Worm (Caenorhabditis elegans) whole organism, L3 larva: ENCODE data around the gene ZK945.7.

ENCODE experiments used
- ama-1 ChIP-seq: fragments of 150-350 bp; optimal IDR thresholded peaks from 2 replicates; lab custom pipeline; 2018
- ceh-28 ChIP-seq: fragments of 150-350 bp; optimal IDR thresholded peaks from 2 replicates; lab custom pipeline; 2014; ENCODE audit warnings: missing biosample characterization, missing genetic modification reagents, missing genetic modification characterization
- egl-27 ChIP-seq: sonication (generic microtip); optimal IDR thresholded peaks from 4 replicates; lab custom pipeline; 2017; ENCODE audit warnings: missing biosample characterization, missing genetic modification reagents, missing genetic modification characterization
- elt-3 ChIP-seq, 3 experiments: fragments of 150-350 bp in 1 of 3; sonication (generic microtip) in 2 of 3; optimal IDR thresholded peaks; 2 replicates in 2 of 3; 4 replicates in 1 of 3; lab custom pipeline; 2014 to 2017; ENCODE audit warnings: missing biosample characterization in 3 of 3, missing genetic modification characterization in 3 of 3
- mdl-1 ChIP-seq: fragments of 150-350 bp; optimal IDR thresholded peaks from 2 replicates; lab custom pipeline; 2014; ENCODE audit warnings: missing biosample characterization, missing genetic modification characterization
- nhr-28 ChIP-seq: fragments of 150-350 bp; optimal IDR thresholded peaks from 2 replicates; lab custom pipeline; 2014; ENCODE audit warnings: missing biosample characterization, missing genetic modification characterization
- nhr-77 ChIP-seq: fragments of 150-350 bp; optimal IDR thresholded peaks from 2 replicates; lab custom pipeline; 2014; ENCODE audit warnings: missing biosample characterization, missing genetic modification characterization
- unc-62 ChIP-seq: fragments of 150-350 bp; sonication (generic microtip); optimal IDR thresholded peaks from 4 replicates; lab custom pipeline; 2014; ENCODE audit warnings: missing biosample characterization, missing genetic modification reagents, missing genetic modification characterization
- ztf-11 ChIP-seq: fragments of 150-350 bp; optimal IDR thresholded peaks from 2 replicates; lab custom pipeline; 2014; ENCODE audit warnings: missing biosample characterization, missing genetic modification characterization

- TF ChIP-seq elt-3 (tag; optimal IDR thresholded peaks at IDR 0.05; lab: Kevin White, UChicago) (no peak), nhr-28 (tag; lab: Kevin White, UChicago) (no peak), ztf-11 (tag; lab: Kevin White, UChicago) (no peak), mdl-1 (tag; lab: Kevin White, UChicago) (no peak), nhr-77 (no peak), ceh-28 (no peak), egl-27 (no peak), ama-1 (lab: Kevin White, UChicago) (no peak), unc-62 (GFP tag; lab: Kevin White, UChicago) (no peak)
Observed at ce11 chrII:10155106-10155505, 46.8 kb upstream of the ZK945.7 start, which contains the start of gene nlp-63.
